Worm (Caenorhabditis elegans) whole organism, L2 larva: ENCODE data around the gene F43G6.17.

Experiments
- C34F6.9 ChIP-seq: fragments of 150-350 bp; optimal IDR thresholded peaks from 2 replicates; lab custom pipeline; 2014; ENCODE audit warnings: missing biosample characterization, missing genetic modification characterization
- F13H6.1 ChIP-seq: sonication (generic microtip); optimal IDR thresholded peaks from 2 replicates; lab custom pipeline; 2016; ENCODE audit warnings: missing genetic modification characterization, missing compliant biosample characterization
- R02D3.7 ChIP-seq: fragments of 150-350 bp; optimal IDR thresholded peaks from 2 replicates; lab custom pipeline; 2014; ENCODE audit warnings: missing biosample characterization, missing genetic modification characterization
- Y55F3AM.14 ChIP-seq: fragments of 200-800 bp; sonication (Bioruptor generic); optimal IDR thresholded peaks from 2 replicates; lab custom pipeline; 2018; ENCODE audit warnings: mild to moderate bottlenecking, missing genetic modification characterization, missing compliant biosample characterization
- ZK546.5 ChIP-seq: sonication (generic microtip); optimal IDR thresholded peaks from 2 replicates; lab custom pipeline; 2017; ENCODE audit warnings: missing biosample characterization, missing genetic modification characterization
- alr-1 ChIP-seq: fragments of 150-350 bp; optimal IDR thresholded peaks from 2 replicates; lab custom pipeline; 2014; ENCODE audit warnings: missing biosample characterization, missing genetic modification characterization
- aly-2 ChIP-seq: fragments of 150-350 bp; optimal IDR thresholded peaks from 2 replicates; lab custom pipeline; 2014; ENCODE audit warnings: missing biosample characterization, missing genetic modification characterization
- ama-1 ChIP-seq: fragments of 150-350 bp; optimal IDR thresholded peaks from 2 replicates; lab custom pipeline; 2018; ENCODE audit warnings: inconsistent platforms
- blmp-1 ChIP-seq: sonication (generic microtip); optimal IDR thresholded peaks from 2 replicates; lab custom pipeline; 2017; ENCODE audit warnings: missing genetic modification characterization, mild to moderate bottlenecking, missing compliant biosample characterization, antibody characterized with exemption, moderate library complexity; ENCODE audit not compliant: insufficient read depth
- ceh-16 ChIP-seq: fragments of 150-350 bp; optimal IDR thresholded peaks from 2 replicates; lab custom pipeline; 2014; ENCODE audit warnings: missing biosample characterization, missing genetic modification characterization
- crh-2 ChIP-seq: sonication (generic microtip); optimal IDR thresholded peaks from 2 replicates; lab custom pipeline; 2017; ENCODE audit warnings: missing biosample characterization, missing genetic modification characterization
- dmd-4 ChIP-seq: sonication (generic microtip); optimal IDR thresholded peaks from 2 replicates; lab custom pipeline; 2017; ENCODE audit warnings: missing biosample characterization, missing genetic modification characterization
- egl-27 ChIP-seq: sonication (generic microtip); optimal IDR thresholded peaks from 3 replicates; lab custom pipeline; 2017; ENCODE audit warnings: missing biosample characterization, missing genetic modification reagents, missing genetic modification characterization
- elt-1 ChIP-seq: fragments of 150-350 bp; optimal IDR thresholded peaks from 2 replicates; lab custom pipeline; 2014; ENCODE audit warnings: missing biosample characterization, missing genetic modification characterization
- elt-3 ChIP-seq: sonication (generic microtip); optimal IDR thresholded peaks from 2 replicates; lab custom pipeline; 2017; ENCODE audit warnings: missing biosample characterization, missing genetic modification characterization
- fos-1 ChIP-seq: fragments of 150-350 bp; optimal IDR thresholded peaks from 2 replicates; lab custom pipeline; 2014; ENCODE audit warnings: missing biosample characterization, missing genetic modification characterization
- gmeb-1 ChIP-seq: fragments of 150-350 bp; optimal IDR thresholded peaks from 2 replicates; lab custom pipeline; 2014; ENCODE audit warnings: missing biosample characterization, missing genetic modification characterization
- lin-11 ChIP-seq: fragments of 150-350 bp; sonication (generic microtip); optimal IDR thresholded peaks from 2 replicates; lab custom pipeline; 2014; ENCODE audit warnings: missing biosample characterization, missing genetic modification characterization, inconsistent platforms, mixed read lengths
- lin-13 ChIP-seq: fragments of 150-350 bp; optimal IDR thresholded peaks from 2 replicates; lab custom pipeline; 2014; ENCODE audit warnings: missing biosample characterization, missing genetic modification reagents, missing genetic modification characterization
- lsy-2 ChIP-seq, 2 experiments: fragments of 150-350 bp in 1 of 2; sonication (generic microtip) in 1 of 2; optimal IDR thresholded peaks; 2 replicates each; lab custom pipeline; 2014 to 2017; ENCODE audit warnings: missing biosample characterization in 2 of 2, missing genetic modification characterization in 2 of 2
- mab-5 ChIP-seq: fragments of 150-350 bp; optimal IDR thresholded peaks from 2 replicates; lab custom pipeline; 2014; ENCODE audit warnings: missing biosample characterization, missing genetic modification characterization
- nhr-10 ChIP-seq: sonication (generic microtip); optimal IDR thresholded peaks from 2 replicates; lab custom pipeline; 2017; ENCODE audit warnings: missing biosample characterization, missing genetic modification characterization
- nhr-12 ChIP-seq: fragments of 150-350 bp; optimal IDR thresholded peaks from 2 replicates; lab custom pipeline; 2014; ENCODE audit warnings: missing biosample characterization, missing genetic modification characterization
- nhr-129 ChIP-seq: fragments of 150-350 bp; optimal IDR thresholded peaks from 2 replicates; lab custom pipeline; 2014; ENCODE audit warnings: missing biosample characterization, missing genetic modification characterization
- nhr-21 ChIP-seq: fragments of 150-350 bp; optimal IDR thresholded peaks from 2 replicates; lab custom pipeline; 2014; ENCODE audit warnings: missing biosample characterization, missing genetic modification characterization
- nhr-23 ChIP-seq: fragments of 150-350 bp; optimal IDR thresholded peaks from 2 replicates; lab custom pipeline; 2014; ENCODE audit warnings: missing biosample characterization, missing genetic modification reagents, missing genetic modification characterization
- nhr-237 ChIP-seq: fragments of 150-350 bp; optimal IDR thresholded peaks from 2 replicates; lab custom pipeline; 2014; ENCODE audit warnings: missing biosample characterization, missing genetic modification characterization
- nhr-25 ChIP-seq: fragments of 150-350 bp; sonication (generic microtip); optimal IDR thresholded peaks from 3 replicates; lab custom pipeline; 2014; ENCODE audit warnings: missing biosample characterization, missing genetic modification characterization
- nhr-6 ChIP-seq: fragments of 150-350 bp; optimal IDR thresholded peaks from 2 replicates; lab custom pipeline; 2014; ENCODE audit warnings: missing biosample characterization, missing genetic modification characterization
- nhr-77 ChIP-seq: fragments of 150-350 bp; optimal IDR thresholded peaks from 2 replicates; lab custom pipeline; 2014; ENCODE audit warnings: missing biosample characterization, missing genetic modification characterization
- peb-1 ChIP-seq: fragments of 150-350 bp; optimal IDR thresholded peaks from 2 replicates; lab custom pipeline; 2014; ENCODE audit warnings: missing biosample characterization, missing genetic modification characterization
- skn-1 ChIP-seq: sonication (generic microtip); optimal IDR thresholded peaks from 2 replicates; lab custom pipeline; 2017; ENCODE audit warnings: missing biosample characterization, missing genetic modification characterization
- sma-3 ChIP-seq: sonication (generic microtip); optimal IDR thresholded peaks from 2 replicates; lab custom pipeline; 2016; ENCODE audit warnings: missing genetic modification reagents, missing genetic modification characterization, missing compliant biosample characterization
- sma-9 ChIP-seq, 2 experiments: fragments of 150-350 bp in 1 of 2; sonication (generic microtip) in 1 of 2; optimal IDR thresholded peaks; 2 replicates each; lab custom pipeline; 2014 to 2016; ENCODE audit warnings: missing genetic modification characterization in 2 of 2, mild to moderate bottlenecking in 1 of 2, missing biosample characterization in 1 of 2, missing compliant biosample characterization in 1 of 2, missing genetic modification reagents in 1 of 2, moderate library complexity in 1 of 2
- unc-39 ChIP-seq: fragments of 150-350 bp; optimal IDR thresholded peaks from 2 replicates; lab custom pipeline; 2014; ENCODE audit warnings: missing biosample characterization, missing genetic modification characterization
- unc-55 ChIP-seq: fragments of 150-350 bp; sonication (generic microtip); optimal IDR thresholded peaks from 3 replicates; lab custom pipeline; 2014; ENCODE audit warnings: missing biosample characterization, missing genetic modification reagents, missing genetic modification characterization
- unc-62 ChIP-seq: fragments of 150-350 bp; optimal IDR thresholded peaks from 2 replicates; lab custom pipeline; 2014; ENCODE audit warnings: missing biosample characterization, missing genetic modification reagents, missing genetic modification characterization
- zag-1 ChIP-seq: fragments of 150-350 bp; optimal IDR thresholded peaks from 2 replicates; lab custom pipeline; 2014; ENCODE audit warnings: missing biosample characterization, missing genetic modification characterization
- ztf-1 ChIP-seq: fragments of 200-800 bp; sonication (Bioruptor generic); conservative IDR thresholded peaks from 2 replicates; pipeline ENCODE4 v1.3.6; 2022; ENCODE audit warnings: missing genetic modification characterization, missing compliant biosample characterization
- ztf-11 ChIP-seq: sonication (generic microtip); optimal IDR thresholded peaks from 2 replicates; lab custom pipeline; 2017; ENCODE audit warnings: missing biosample characterization, missing genetic modification characterization
- ztf-4 ChIP-seq: fragments of 150-350 bp; optimal IDR thresholded peaks from 2 replicates; lab custom pipeline; 2014; ENCODE audit warnings: missing biosample characterization, missing genetic modification characterization

Gene F43G6.17

ce11 chrII:11765506-11766152, 36.9 kb upstream of the F43G6.17 start:
- no peak for TF ChIP-seq skn-1 (tag; lab: Kevin White, UChicago)
- no peak for TF ChIP-seq ZK546.5 (tag; lab: Kevin White, UChicago)
- no peak for TF ChIP-seq nhr-129 (tag; lab: Kevin White, UChicago)
- TF ChIP-seq blmp-1 (tag; lab: Kevin White, UChicago), result no peak
- TF ChIP-seq crh-2, result no peak

- TF ChIP-seq nhr-6 (tag; lab: Kevin White, UChicago) (no peak), egl-27 (tag; lab: Kevin White, UChicago) (no peak), fos-1 (tag; lab: Kevin White, UChicago) (no peak), nhr-12 (tag; lab: Kevin White, UChicago) (no peak), sma-3 (GFP tag; lab: Kevin White, UChicago) (no peak), unc-39 (no peak), sma-9 (GFP tag; optimal IDR thresholded peaks at IDR 0.05; lab: Kevin White, UChicago) (no peak), sma-9 (tag; optimal IDR thresholded peaks at IDR 0.05; lab: Kevin White, UChicago) (no peak)
- TF ChIP-seq, all 48 proteins: peak for 0
Measured at ce11 chrII:11766472-11766871, 36.1 kb upstream of the F43G6.17 start, which contains the start of gene F44E5.2. F44E5.2 (plus strand) TSS chrII:11766772.

- TF ChIP-seq ceh-16 (tag; lab: Kevin White, UChicago) (no peak), ama-1 (lab: Kevin White, UChicago) (no peak), C34F6.9 (tag; lab: Kevin White, UChicago) (no peak), zag-1 (tag; lab: Kevin White, UChicago) (no peak), aly-2 (tag; lab: Kevin White, UChicago) (no peak), ztf-11 (tag; lab: Kevin White, UChicago) (no peak), lin-11 (no peak), ZK546.5 (tag; lab: Kevin White, UChicago) (no peak), dmd-4 (tag; lab: Kevin White, UChicago) (no peak), nhr-77 (tag; lab: Kevin White, UChicago) (no peak), ztf-1 (GFP tag; lab: Robert Waterston, UW) (no peak), nhr-25 (tag; lab: Kevin White, UChicago) (no peak), crh-2 (no peak)
- TF ChIP-seq, all 48 proteins: peak for 0
Measured at ce11 chrII:11772364-11772763, 30.2 kb upstream of the F43G6.17 start, which contains the start of gene F44E5.15. F44E5.15 (plus strand) TSS chrII:11772664.

- TF ChIP-seq lsy-2 (tag; optimal IDR thresholded peaks at IDR 0.05; lab: Kevin White, UChicago) (no peak), skn-1 (tag; lab: Kevin White, UChicago) (no peak), lin-13 (GFP tag; lab: Kevin White, UChicago) (no peak), nhr-237 (tag; lab: Kevin White, UChicago) (no peak), unc-39 (no peak), unc-62 (GFP tag; lab: Kevin White, UChicago) (no peak), aly-2 (tag; lab: Kevin White, UChicago) (no peak), F13H6.1 (tag; lab: Kevin White, UChicago) (no peak), nhr-6 (tag; lab: Kevin White, UChicago) (no peak), ztf-1 (GFP tag; lab: Robert Waterston, UW) (no peak), R02D3.7 (tag; lab: Kevin White, UChicago) (no peak)
Measured at ce11 chrII:11774218-11774617, 28.3 kb upstream of the F43G6.17 start, which contains the start of gene F44E5.1. F44E5.1 (minus strand) TSS chrII:11774559.

DNA sequence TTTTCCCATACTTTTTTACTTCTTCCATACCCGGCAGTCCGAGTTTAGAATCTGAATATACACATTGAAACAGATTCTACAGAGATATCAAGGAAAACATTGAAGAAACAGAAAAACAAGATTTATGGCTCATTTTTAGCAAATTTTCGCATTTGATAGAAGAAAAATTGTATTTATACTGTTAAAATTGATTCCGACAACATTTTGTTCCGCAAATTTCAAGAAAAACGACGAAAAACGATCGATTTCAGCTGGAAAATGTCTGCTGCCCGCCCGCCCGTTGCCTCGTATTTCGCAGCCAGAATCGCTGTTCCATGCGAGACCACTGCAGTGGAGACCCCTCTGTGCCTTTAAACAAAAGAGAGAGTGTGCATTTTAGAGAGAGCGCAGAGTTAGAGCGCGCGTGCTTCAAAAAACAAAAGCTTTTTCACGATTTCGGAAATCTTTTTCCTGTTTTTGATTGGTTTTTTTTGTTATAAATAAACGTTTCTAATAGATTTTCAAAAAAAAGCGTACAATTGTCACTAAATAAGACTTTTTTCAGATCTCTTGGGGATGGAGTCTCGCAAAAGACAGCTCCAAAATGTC, 24.6 kb upstream of the F43G6.17 start, which contains the start of the genes patr-1 and dna-2:
Gene patr-1 (minus strand): TSS at position 51 of the 588 bp plus-strand sequence.
Gene dna-2 (plus strand): TSS at position 538 of the 588 bp plus-strand sequence.
- TF ChIP-seq nhr-129 (tag; lab: Kevin White, UChicago) (peak; percentile 69), egl-27 (tag; lab: Kevin White, UChicago) (no peak), Y55F3AM.14 (GFP tag; lab: Kevin White, UChicago) (no peak), elt-3 (tag; lab: Kevin White, UChicago) (no peak), nhr-23 (tag; lab: Kevin White, UChicago) (no peak), alr-1 (tag; lab: Kevin White, UChicago) (no peak), ceh-16 (tag; lab: Kevin White, UChicago) (no peak), elt-1 (no peak), nhr-12 (tag; lab: Kevin White, UChicago) (no peak), nhr-21 (tag; lab: Kevin White, UChicago) (no peak), lsy-2 (tag; optimal IDR thresholded peaks at IDR 0.05; lab: Kevin White, UChicago) (peak; percentile 42 to 86), unc-39 (no peak), crh-2 (peak; percentile 60), ztf-1 (GFP tag; lab: Robert Waterston, UW) (no peak), zag-1 (tag; lab: Kevin White, UChicago) (no peak), ztf-11 (tag; lab: Kevin White, UChicago) (no peak), mab-5 (tag; lab: Kevin White, UChicago) (no peak), nhr-10 (no peak), ztf-4 (no peak), unc-55 (GFP tag; lab: Kevin White, UChicago) (peak; percentile 83), gmeb-1 (tag; lab: Kevin White, UChicago) (peak; percentile 89), nhr-237 (tag; lab: Kevin White, UChicago) (no peak), dmd-4 (tag; lab: Kevin White, UChicago) (no peak), nhr-25 (tag; lab: Kevin White, UChicago) (peak; percentile 44), unc-62 (GFP tag; lab: Kevin White, UChicago) (no peak), peb-1 (tag; lab: Kevin White, UChicago) (no peak), ZK546.5 (tag; lab: Kevin White, UChicago) (no peak)
